1 fruit fly cellular context compared by ENCODE assay signal in the genomic region with DNA sequence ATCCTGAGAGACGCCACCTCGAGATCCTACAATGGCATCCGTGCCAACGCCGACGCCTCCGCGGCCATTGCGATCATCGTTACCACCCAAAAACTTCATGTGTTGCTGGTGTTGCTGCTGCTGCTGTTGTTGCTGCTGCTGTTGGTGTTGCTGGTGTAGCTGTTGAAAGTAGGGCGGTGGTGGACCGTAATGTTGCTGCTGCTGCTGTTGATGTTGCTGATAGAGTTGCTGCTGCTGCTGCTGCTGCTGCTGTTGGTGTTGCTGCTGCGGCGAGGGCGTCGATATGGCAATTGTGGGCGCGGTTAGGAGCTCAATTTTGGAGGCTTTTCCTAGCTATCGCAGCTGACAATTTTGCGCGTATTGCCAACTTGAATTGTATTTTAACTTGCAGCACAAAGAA.
TF ChIP-seq lines count a peak whose summit lies in the region.

No protein-coding gene starts in this region.

TF ChIP-seq in whole organism, embryonic, 481 proteins besides CTCF, POLR2A, EP300 and RAD21 (continued from another document):
- TF ChIP-seq CG6791 (GFP tag; IDR thresholded peaks at IDR 0.05; lab: Robert Waterston, UW; ENCODE audit: partially characterized antibody) (no peak), en (GFP tag; optimal IDR thresholded peaks at IDR 0.05; lab: Kevin White, UChicago) (no peak), CG12236 (GFP tag; optimal IDR thresholded peaks at IDR 0.05; lab: Kevin White, UChicago) (no peak), CG32532 (GFP tag; IDR thresholded peaks at IDR 0.05; lab: Robert Waterston, UW) (0 out of 2 replicates have a peak, but pooled peaks have one; percentile 37), CG4360 (GFP tag; IDR thresholded peaks at IDR 0.05; lab: Robert Waterston, UW) (0 out of 2 replicates have a peak, but pooled peaks have one; percentile 27), stwl (tag; optimal IDR thresholded peaks at IDR 0.05; lab: Kevin White, UChicago) (peak; percentile 37), Dfd (GFP tag; optimal IDR thresholded peaks at IDR 0.05; lab: Kevin White, UChicago) (peak in 1 of 2 experiments; percentile 95), chinmo (GFP tag; IDR thresholded peaks at IDR 0.05; lab: Robert Waterston, UW; ENCODE audit: partially characterized antibody) (0 out of 4 replicates have a peak, but pooled peaks have one; percentile 24), CG8478 (optimal IDR thresholded peaks at IDR 0.05; lab: Kevin White, UChicago) (peak; percentile 22), sqz (GFP tag; optimal IDR thresholded peaks at IDR 0.05; lab: Kevin White, UChicago) (no peak), CG17612 (GFP tag; IDR thresholded peaks at IDR 0.05; lab: Robert Waterston, UW) (no peak)
